Fruit fly (Drosophila melanogaster) S2 (cell line): ENCODE measurements around the gene CG3088.

Experiments used
- CG8478 ChIP-seq: fragments of >200 bp; optimal IDR thresholded peaks from 2 replicates; lab custom pipeline; 2018
- CTCF ChIP-seq, 2 experiments: fragments of >200 bp; optimal IDR thresholded peaks; 2 replicates each; lab custom pipeline; 2018

DNA sequence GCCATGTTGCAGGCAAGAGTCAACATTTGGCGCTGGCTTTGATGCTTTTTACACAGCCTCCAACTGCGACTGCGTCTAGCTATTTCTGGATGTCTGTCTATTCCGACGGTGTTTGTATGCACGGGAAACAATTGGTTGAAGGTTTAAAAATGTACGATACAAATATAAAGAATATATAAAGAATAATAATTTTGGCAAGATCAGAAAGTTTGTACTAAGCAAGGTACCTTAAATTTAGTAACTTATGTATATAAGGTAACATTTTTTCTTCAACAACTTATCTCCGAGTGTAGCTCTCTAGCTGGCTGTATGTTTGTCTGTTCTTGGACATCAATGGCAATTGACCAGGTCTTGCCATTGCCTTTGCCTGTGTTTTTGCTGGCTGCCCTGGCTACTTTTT is 34.3 kb downstream of the CG3088 start:
- TF ChIP-seq CTCF (optimal IDR thresholded peaks at IDR 0.05; lab: Kevin White, UChicago) (no peak), CG8478 (lab: Kevin White, UChicago) (no peak)
